Worm (Caenorhabditis elegans) whole organism, L1 larva: ENCODE data around the gene B0547.2.

Experiments used
- C04F5.9 ChIP-seq: sonication (generic microtip); optimal IDR thresholded peaks from 2 replicates; lab custom pipeline; 2016; ENCODE audit warnings: missing genetic modification characterization, missing compliant biosample characterization
- C16A3.4 ChIP-seq: fragments of 150-350 bp; optimal IDR thresholded peaks from 2 replicates; lab custom pipeline; 2014; ENCODE audit warnings: missing biosample characterization, missing genetic modification characterization
- C34B4.2 ChIP-seq: sonication (generic microtip); optimal IDR thresholded peaks from 2 replicates; lab custom pipeline; 2017; ENCODE audit warnings: mild to moderate bottlenecking, missing genetic modification characterization, missing compliant biosample characterization
- F16B12.6 ChIP-seq: fragments of 150-350 bp; optimal IDR thresholded peaks from 2 replicates; lab custom pipeline; 2014; ENCODE audit warnings: missing biosample characterization, missing genetic modification characterization
- aha-1 ChIP-seq: fragments of 150-350 bp; optimal IDR thresholded peaks from 2 replicates; lab custom pipeline; 2014; ENCODE audit warnings: missing biosample characterization, missing genetic modification characterization
- aly-2 ChIP-seq: fragments of 150-350 bp; optimal IDR thresholded peaks from 2 replicates; lab custom pipeline; 2014; ENCODE audit warnings: missing biosample characterization, missing genetic modification characterization
- blmp-1 ChIP-seq: fragments of 150-350 bp; optimal IDR thresholded peaks from 2 replicates; lab custom pipeline; 2014; ENCODE audit warnings: missing biosample characterization, missing genetic modification characterization
- ceh-8 ChIP-seq: fragments of 200-800 bp; sonication (Bioruptor generic); optimal IDR thresholded peaks from 2 replicates; lab custom pipeline; 2018; ENCODE audit warnings: mild to moderate bottlenecking, missing genetic modification characterization, moderate library complexity, missing compliant biosample characterization
- ceh-90 ChIP-seq: sonication (generic microtip); optimal IDR thresholded peaks from 2 replicates; lab custom pipeline; 2016; ENCODE audit warnings: missing genetic modification characterization, missing compliant biosample characterization
- dpl-1 ChIP-seq, 3 experiments: fragments of 150-350 bp in 2 of 3; sonication (generic microtip) in 1 of 3; optimal IDR thresholded peaks; 2 replicates each; lab custom pipeline; 2014 to 2017; ENCODE audit warnings: missing biosample characterization in 3 of 3, missing genetic modification characterization in 3 of 3, missing genetic modification reagents in 3 of 3
- efl-3 ChIP-seq: fragments of 200-800 bp; sonication (Bioruptor generic); optimal IDR thresholded peaks from 2 replicates; lab custom pipeline; 2018; ENCODE audit warnings: mild to moderate bottlenecking, missing genetic modification characterization, missing compliant biosample characterization
- egl-13 ChIP-seq: sonication (generic microtip); optimal IDR thresholded peaks from 2 replicates; lab custom pipeline; 2016; ENCODE audit warnings: missing genotype, missing genetic modification reagents, missing genetic modification characterization, missing compliant biosample characterization
- egl-27 ChIP-seq, 2 experiments: fragments of 150-350 bp in 1 of 2; sonication (generic microtip); optimal IDR thresholded peaks; 3 replicates each; lab custom pipeline; 2017 to 2018; ENCODE audit warnings: missing biosample characterization in 2 of 2, missing genetic modification characterization in 2 of 2, missing genetic modification reagents in 2 of 2
- ets-5 ChIP-seq: fragments of 200-800 bp; sonication (Bioruptor generic); IDR thresholded peaks from 2 replicates; pipeline ENCODE4 v1.3.6; 2022; ENCODE audit warnings: missing genetic modification characterization, missing compliant biosample characterization
- fkh-4 ChIP-seq: sonication (generic microtip); optimal IDR thresholded peaks from 2 replicates; lab custom pipeline; 2016; ENCODE audit warnings: missing compliant biosample characterization, missing genetic modification characterization, borderline replicate concordance
- fkh-8 ChIP-seq: sonication (generic microtip); optimal IDR thresholded peaks from 2 replicates; lab custom pipeline; 2016; ENCODE audit warnings: mild to moderate bottlenecking, missing genetic modification characterization, missing compliant biosample characterization
- fos-1 ChIP-seq: fragments of 150-350 bp; optimal IDR thresholded peaks from 2 replicates; lab custom pipeline; 2014; ENCODE audit warnings: missing biosample characterization, missing genetic modification characterization
- grh-1 ChIP-seq: fragments of 200-800 bp; sonication (Bioruptor generic); IDR thresholded peaks from 2 replicates; pipeline ENCODE4 v1.3.6; 2022; ENCODE audit warnings: missing genetic modification reagents, missing genetic modification characterization, missing compliant biosample characterization
- hlh-17 ChIP-seq: fragments of 200-800 bp; sonication (Bioruptor generic); optimal IDR thresholded peaks from 2 replicates; lab custom pipeline; 2018; ENCODE audit warnings: missing genetic modification characterization, mild to moderate bottlenecking, missing compliant biosample characterization, moderate library complexity, borderline replicate concordance
- irx-1 ChIP-seq: sonication (generic microtip); optimal IDR thresholded peaks from 2 replicates; lab custom pipeline; 2016; ENCODE audit warnings: missing genetic modification characterization, missing compliant biosample characterization
- jun-1 ChIP-seq: fragments of 150-350 bp; optimal IDR thresholded peaks from 2 replicates; lab custom pipeline; 2014; ENCODE audit warnings: missing biosample characterization, missing genetic modification reagents, missing genetic modification characterization
- lin-13 ChIP-seq: fragments of 150-350 bp; optimal IDR thresholded peaks from 2 replicates; lab custom pipeline; 2014; ENCODE audit warnings: missing biosample characterization, missing genetic modification reagents, missing genetic modification characterization
- lin-14 ChIP-seq: fragments of 200-800 bp; sonication (Bioruptor generic); optimal IDR thresholded peaks from 2 replicates; lab custom pipeline; 2018; ENCODE audit warnings: mild to moderate bottlenecking, missing genetic modification characterization, moderate library complexity, missing compliant biosample characterization
- lin-15B ChIP-seq: fragments of 150-350 bp; sonication (generic microtip); optimal IDR thresholded peaks from 3 replicates; lab custom pipeline; 2014; ENCODE audit warnings: missing biosample characterization, missing genetic modification characterization
- lin-35 ChIP-seq, 2 experiments: fragments of 150-350 bp; optimal IDR thresholded peaks; 2 replicates each; lab custom pipeline; 2014; ENCODE audit warnings: missing biosample characterization in 2 of 2, missing genetic modification characterization in 2 of 2, missing genetic modification reagents in 2 of 2
- lin-39 ChIP-seq: fragments of 150-350 bp; optimal IDR thresholded peaks from 2 replicates; lab custom pipeline; 2014; ENCODE audit warnings: missing biosample characterization, missing genetic modification reagents, missing genetic modification characterization
- lsy-2 ChIP-seq, 2 experiments: fragments of 150-350 bp; optimal IDR thresholded peaks; 2 replicates each; lab custom pipeline; 2014; ENCODE audit warnings: missing biosample characterization in 2 of 2, missing genetic modification characterization in 2 of 2
- mab-9 ChIP-seq: fragments of 200-800 bp; sonication (Bioruptor generic); IDR thresholded peaks from 2 replicates; pipeline ENCODE4 v1.3.6; 2022; ENCODE audit warnings: missing genetic modification reagents, missing genetic modification characterization, missing compliant biosample characterization
- mdl-1 ChIP-seq, 2 experiments: fragments of 150-350 bp; optimal IDR thresholded peaks; 2 replicates each; lab custom pipeline; 2014 to 2017; ENCODE audit warnings: missing biosample characterization in 2 of 2, missing genetic modification characterization in 2 of 2, inconsistent platforms in 1 of 2
- nhr-11 ChIP-seq: fragments of 150-350 bp; optimal IDR thresholded peaks from 2 replicates; lab custom pipeline; 2014; ENCODE audit warnings: missing biosample characterization, missing genetic modification characterization
- nhr-12 ChIP-seq: sonication (generic microtip); optimal IDR thresholded peaks from 2 replicates; lab custom pipeline; 2017; ENCODE audit warnings: missing biosample characterization, missing genetic modification characterization
- nhr-20 ChIP-seq: sonication (generic microtip); optimal IDR thresholded peaks from 2 replicates; lab custom pipeline; 2016; ENCODE audit warnings: mild to moderate bottlenecking, missing genetic modification characterization, missing compliant biosample characterization
- nhr-237 ChIP-seq: fragments of 150-350 bp; optimal IDR thresholded peaks from 2 replicates; lab custom pipeline; 2014; ENCODE audit warnings: missing biosample characterization, missing genetic modification characterization
- nhr-28 ChIP-seq: fragments of 150-350 bp; optimal IDR thresholded peaks from 2 replicates; lab custom pipeline; 2014; ENCODE audit warnings: missing biosample characterization, missing genetic modification characterization
- nhr-71 ChIP-seq: sonication (generic microtip); optimal IDR thresholded peaks from 2 replicates; lab custom pipeline; 2016; ENCODE audit warnings: mild to moderate bottlenecking, missing genetic modification characterization, moderate library complexity, missing compliant biosample characterization
- nhr-77 ChIP-seq: fragments of 150-350 bp; optimal IDR thresholded peaks from 2 replicates; lab custom pipeline; 2014; ENCODE audit warnings: missing biosample characterization, missing genetic modification characterization
- nhr-85 ChIP-seq: sonication (generic microtip); peaks from one replicate; lab custom pipeline; 2016; ENCODE audit warnings: missing genetic modification characterization, inconsistent platforms, missing compliant biosample characterization
- nhr-90 ChIP-seq: sonication (generic microtip); optimal IDR thresholded peaks from 2 replicates; lab custom pipeline; 2016; ENCODE audit warnings: mild to moderate bottlenecking, missing genetic modification characterization, missing compliant biosample characterization; ENCODE audit not compliant: poor library complexity
- pag-3 ChIP-seq: sonication (generic microtip); optimal IDR thresholded peaks from 2 replicates; lab custom pipeline; 2017; ENCODE audit warnings: missing genetic modification characterization, mild to moderate bottlenecking, missing compliant biosample characterization, antibody characterized with exemption, borderline replicate concordance; ENCODE audit not compliant: insufficient read depth
- pax-3 ChIP-seq: fragments of 200-800 bp; sonication (Bioruptor generic); optimal IDR thresholded peaks from 2 replicates; lab custom pipeline; 2018; ENCODE audit warnings: mild to moderate bottlenecking, missing genetic modification characterization, moderate library complexity, missing compliant biosample characterization
- pqm-1 ChIP-seq: sonication (generic microtip); optimal IDR thresholded peaks from 3 replicates; lab custom pipeline; 2017; ENCODE audit warnings: missing biosample characterization, missing genetic modification characterization
- skn-1 ChIP-seq: fragments of 150-350 bp; optimal IDR thresholded peaks from 2 replicates; lab custom pipeline; 2014; ENCODE audit warnings: missing biosample characterization, missing genetic modification characterization
- snu-23 ChIP-seq: sonication (generic microtip); optimal IDR thresholded peaks from 2 replicates; lab custom pipeline; 2016; ENCODE audit warnings: missing genetic modification characterization, missing compliant biosample characterization
- sptf-1 ChIP-seq: fragments of 150-350 bp; optimal IDR thresholded peaks from 2 replicates; lab custom pipeline; 2014; ENCODE audit warnings: missing biosample characterization, missing genetic modification characterization
- sup-37 ChIP-seq: fragments of 200-800 bp; sonication (Bioruptor generic); optimal IDR thresholded peaks from 2 replicates; lab custom pipeline; 2018; ENCODE audit warnings: mild to moderate bottlenecking, missing genetic modification characterization, missing compliant biosample characterization
- swsn-7 ChIP-seq: sonication (generic microtip); optimal IDR thresholded peaks from 2 replicates; lab custom pipeline; 2016; ENCODE audit warnings: missing genetic modification characterization, missing compliant biosample characterization
- tlp-1 ChIP-seq: fragments of 150-350 bp; optimal IDR thresholded peaks from 2 replicates; lab custom pipeline; 2014; ENCODE audit warnings: missing biosample characterization, missing genetic modification characterization
- unc-62 ChIP-seq: fragments of 150-350 bp; optimal IDR thresholded peaks from 2 replicates; lab custom pipeline; 2014; ENCODE audit warnings: missing biosample characterization, missing genetic modification reagents, missing genetic modification characterization
- unc-98 ChIP-seq: fragments of 200-800 bp; sonication (Bioruptor generic); IDR thresholded peaks from 2 replicates; pipeline ENCODE4 v1.3.6; 2022; ENCODE audit warnings: missing genetic modification characterization, missing compliant biosample characterization
- zag-1 ChIP-seq: fragments of 150-350 bp; optimal IDR thresholded peaks from 2 replicates; lab custom pipeline; 2014; ENCODE audit warnings: missing biosample characterization, missing genetic modification characterization
- zip-4 ChIP-seq: fragments of 200-800 bp; sonication (Bioruptor generic); optimal IDR thresholded peaks from 2 replicates; lab custom pipeline; 2018; ENCODE audit warnings: mild to moderate bottlenecking, missing genetic modification characterization, moderate library complexity, missing compliant biosample characterization
- ztf-4 ChIP-seq: fragments of 150-350 bp; optimal IDR thresholded peaks from 2 replicates; lab custom pipeline; 2014; ENCODE audit warnings: missing biosample characterization, missing genetic modification characterization

Gene B0547.2

ce11 chrIV:5657126-5657666, 11.4 kb downstream of the B0547.2 start (continued):
- TF ChIP-seq sup-37 (GFP tag; lab: Kevin White, UChicago) (peak; percentile 18), egl-13 (no peak), nhr-12 (tag; lab: Kevin White, UChicago) (no peak), nhr-71 (tag; lab: Kevin White, UChicago) (peak; percentile 95), fkh-8 (tag; lab: Kevin White, UChicago) (peak; percentile 83), dpl-1 (GFP tag; optimal IDR thresholded peaks at IDR 0.05; lab: Kevin White, UChicago) (peak; percentile 48 to 68 (median 54)), ztf-4 (tag; lab: Kevin White, UChicago) (peak; percentile 31), skn-1 (no peak), mdl-1 (tag; optimal IDR thresholded peaks at IDR 0.05; lab: Kevin White, UChicago) (peak in 1 of 2 experiments; percentile 82), C16A3.4 (tag; lab: Kevin White, UChicago) (peak; percentile 60), fkh-4 (no peak), F16B12.6 (tag; lab: Kevin White, UChicago) (no peak), zip-4 (GFP tag; lab: Kevin White, UChicago) (no peak), lin-14 (GFP tag; lab: Kevin White, UChicago) (peak; percentile 96), lin-35 (GFP tag; optimal IDR thresholded peaks at IDR 0.05; lab: Kevin White, UChicago) (peak; percentile 69 to 79), nhr-20 (tag; lab: Kevin White, UChicago) (peak; percentile 96), nhr-11 (tag; lab: Kevin White, UChicago) (peak; percentile 67), tlp-1 (tag; lab: Kevin White, UChicago) (no peak), pqm-1 (tag; lab: Kevin White, UChicago) (no peak), aha-1 (tag; lab: Kevin White, UChicago) (peak; percentile 53), ceh-90 (tag; lab: Kevin White, UChicago) (no peak), swsn-7 (peak; percentile 81), nhr-90 (tag; lab: Kevin White, UChicago) (peak; percentile 88), zag-1 (tag; lab: Kevin White, UChicago) (no peak), C34B4.2 (no peak), lin-39 (tag; lab: Kevin White, UChicago) (no peak), nhr-77 (tag; lab: Kevin White, UChicago) (peak; percentile 92), unc-98 (GFP tag; lab: Robert Waterston, UW) (peak; percentile 36; the same call in 1 of the 2 replicates), sptf-1 (tag; lab: Kevin White, UChicago) (no peak), C04F5.9 (tag; lab: Kevin White, UChicago) (peak; percentile 16), jun-1 (tag; lab: Kevin White, UChicago) (peak; percentile 78), grh-1 (GFP tag; lab: Robert Waterston, UW) (peak; percentile 70), unc-62 (GFP tag; lab: Kevin White, UChicago) (no peak), nhr-28 (tag; lab: Kevin White, UChicago) (peak; percentile 6), irx-1 (peak; percentile 75), fos-1 (tag; lab: Kevin White, UChicago) (peak; percentile 48), lsy-2 (tag; optimal IDR thresholded peaks at IDR 0.05; lab: Kevin White, UChicago) (peak; percentile 73 to 81), mab-9 (GFP tag; lab: Robert Waterston, UW) (0 out of 2 replicates have a peak, but pooled peaks have one; percentile 36), ceh-8 (GFP tag; lab: Kevin White, UChicago) (no peak), snu-23 (GFP tag; lab: Kevin White, UChicago) (peak; percentile 93), lin-15B (tag; lab: Kevin White, UChicago) (no peak), efl-3 (GFP tag; lab: Kevin White, UChicago) (no peak), ets-5 (no peak), blmp-1 (tag; lab: Kevin White, UChicago) (peak; percentile 83), pag-3 (no peak), lin-13 (GFP tag; lab: Kevin White, UChicago) (peak; percentile 70), pax-3 (tag; lab: Kevin White, UChicago) (peak; percentile 51), aly-2 (tag; lab: Kevin White, UChicago) (no peak), hlh-17 (GFP tag; lab: Kevin White, UChicago) (no peak), egl-27 (tag; optimal IDR thresholded peaks at IDR 0.05; lab: Kevin White, UChicago) (peak in 1 of 2 experiments; percentile 79), nhr-85 (tag; lab: Kevin White, UChicago) (peak; percentile 99), nhr-237 (tag; lab: Kevin White, UChicago) (peak; percentile 45)
